Worm (Caenorhabditis elegans) whole organism, midembryonic: Measurements from ENCODE around the gene F59A1.11.

ENCODE experiments used
- cog-1 ChIP-seq: sonication (generic microtip); optimal IDR thresholded peaks from 2 replicates; lab custom pipeline; 2016; ENCODE audit warnings: missing genetic modification characterization, missing compliant biosample characterization
- klf-2 ChIP-seq: fragments of 200-800 bp; sonication (Bioruptor generic); conservative IDR thresholded peaks from 2 replicates; pipeline ENCODE4 v1.3.6; 2022; ENCODE audit warnings: missing genetic modification reagents, missing genetic modification characterization, missing compliant biosample characterization
- med-1 ChIP-seq: sonication (generic microtip); optimal IDR thresholded peaks from 2 replicates; lab custom pipeline; 2017; ENCODE audit warnings: missing genetic modification characterization, mild to moderate bottlenecking, missing compliant biosample characterization, antibody characterized with exemption, missing genetic modification reagents; ENCODE audit not compliant: insufficient read depth
- tab-1 ChIP-seq: fragments of 200-800 bp; sonication (Bioruptor generic); IDR thresholded peaks from 2 replicates; pipeline ENCODE4 v1.3.6; 2022; ENCODE audit warnings: missing genetic modification characterization, missing compliant biosample characterization
- ztf-29 ChIP-seq: fragments of 200-800 bp; sonication (Bioruptor generic); IDR thresholded peaks from 2 replicates; pipeline ENCODE4 v1.3.6; 2022; ENCODE audit warnings: missing genetic modification reagents, missing genetic modification characterization, missing compliant biosample characterization

DNA sequence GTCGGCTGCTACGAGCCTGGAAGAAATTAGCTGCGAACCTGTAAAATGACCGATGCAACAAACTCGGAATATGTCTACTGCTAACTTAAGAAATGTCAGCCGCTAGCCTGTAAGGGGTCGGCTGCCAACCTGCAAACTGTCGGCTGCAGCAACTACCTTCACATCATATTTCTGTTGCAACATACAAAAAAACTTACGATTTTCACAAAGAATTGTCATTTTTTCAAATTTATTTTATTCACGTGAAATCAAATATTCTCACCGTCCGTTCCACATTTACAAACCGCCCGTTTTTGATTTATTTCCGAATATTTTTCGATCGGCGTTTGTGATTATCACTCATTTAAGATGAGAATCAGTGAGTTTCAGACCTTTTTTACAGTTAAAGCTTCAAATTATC is 33.9 kb upstream of the F59A1.11 start, which contains the start of gene Y26G10.6:
- TF ChIP-seq klf-2 (no peak), med-1 (GFP tag; lab: Kevin White, UChicago) (no peak), tab-1 (GFP tag; lab: Robert Waterston, UW) (no peak), ztf-29 (no peak), cog-1 (tag; lab: Kevin White, UChicago) (no peak)
